Fruit fly (Drosophila melanogaster) whole organism, embryonic: ENCODE measurements around the gene CG31076.
A peak's percentile ranks its signal among the peaks of the same experiment; 100 is the strongest.

ENCODE experiments used
- Abd-B ChIP-seq: fragments of 200-800 bp; sonication (Bioruptor generic); optimal IDR thresholded peaks from 2 replicates; lab custom pipeline; 2018; ENCODE audit warnings: missing biosample characterization, mild to moderate bottlenecking, missing genetic modification characterization, moderate library complexity
- Awh ChIP-seq: fragments of 200-800 bp; sonication (Bioruptor generic); IDR thresholded peaks from 2 replicates; pipeline ENCODE4, ENCODE4 v1.3.6; 2022; ENCODE audit warnings: missing biosample characterization, missing genetic modification characterization
- Blimp-1 ChIP-seq: fragments of 200-800 bp; sonication (Bioruptor generic); optimal IDR thresholded peaks from 3 replicates; lab custom pipeline; 2018; ENCODE audit warnings: missing biosample characterization, missing genetic modification characterization, mild to moderate bottlenecking, moderate library complexity, missing genetic modification reagents
- CG10431 ChIP-seq: fragments of 200-800 bp; sonication (Bioruptor generic); optimal IDR thresholded peaks from 3 replicates; lab custom pipeline; 2018; ENCODE audit warnings: missing biosample characterization, mild to moderate bottlenecking, missing genetic modification characterization
- CG10979 ChIP-seq: fragments of 200-800 bp; sonication (Bioruptor generic); optimal IDR thresholded peaks from 2 replicates; lab custom pipeline; 2018; ENCODE audit warnings: missing biosample characterization, mild to moderate bottlenecking, missing genetic modification characterization, moderate library complexity
- CG12659 ChIP-seq: fragments of 200-800 bp; sonication (Bioruptor generic); optimal IDR thresholded peaks from 3 replicates; lab custom pipeline; 2017; ENCODE audit warnings: mild to moderate bottlenecking, missing biosample characterization, missing genetic modification reagents, missing genetic modification characterization
- CG13424 ChIP-seq: fragments of 200-800 bp; sonication (Bioruptor generic); optimal IDR thresholded peaks from 2 replicates; lab custom pipeline; 2019; ENCODE audit warnings: missing biosample characterization, mild to moderate bottlenecking, missing genetic modification characterization, moderate library complexity
- CG1647 ChIP-seq: fragments of 200-800 bp; sonication (Bioruptor generic); optimal IDR thresholded peaks from 3 replicates; lab custom pipeline; 2016; ENCODE audit warnings: missing biosample characterization, missing genetic modification characterization
- CG17612 ChIP-seq: fragments of 200-800 bp; sonication (Bioruptor generic); IDR thresholded peaks from 2 replicates; pipeline ENCODE4 v1.3.6; 2022; ENCODE audit warnings: missing biosample characterization, missing genetic modification characterization
- CG17829 ChIP-seq: fragments of 200-800 bp; optimal IDR thresholded peaks from 2 replicates; lab custom pipeline; 2019; ENCODE audit warnings: missing biosample characterization, mild to moderate bottlenecking, missing genetic modification characterization, moderate library complexity
- CG2678 ChIP-seq: fragments of 200-800 bp; sonication (Bioruptor generic); optimal IDR thresholded peaks from 3 replicates; lab custom pipeline; 2019; ENCODE audit warnings: missing biosample characterization, mild to moderate bottlenecking, missing genetic modification characterization, moderate library complexity
- CG2712 ChIP-seq: fragments of 200-800 bp; optimal IDR thresholded peaks from 3 replicates; lab custom pipeline; 2019; ENCODE audit warnings: missing biosample characterization, mild to moderate bottlenecking, missing genetic modification characterization, moderate library complexity
- CG31224 ChIP-seq: fragments of 200-800 bp; sonication (Bioruptor generic); IDR thresholded peaks from 2 replicates; pipeline ENCODE4 v1.3.6; 2022; ENCODE audit warnings: missing biosample characterization, missing genetic modification characterization
- CG4707 ChIP-seq: fragments of 200-800 bp; sonication (Bioruptor generic); optimal IDR thresholded peaks from 2 replicates; lab custom pipeline; 2018; ENCODE audit warnings: missing biosample characterization, mild to moderate bottlenecking, missing genetic modification characterization, moderate library complexity
- CG5245 ChIP-seq: fragments of 200-800 bp; sonication (Bioruptor generic); optimal IDR thresholded peaks from 3 replicates; lab custom pipeline; 2016; ENCODE audit warnings: missing biosample characterization, missing genetic modification characterization
- CG8281 ChIP-seq: fragments of 200-800 bp; sonication (Bioruptor generic); optimal IDR thresholded peaks from 2 replicates; lab custom pipeline; 2018; ENCODE audit warnings: missing biosample characterization, mild to moderate bottlenecking, missing genetic modification characterization, moderate library complexity
- CG8388 ChIP-seq: fragments of 200-800 bp; sonication (Bioruptor generic); optimal IDR thresholded peaks from 2 replicates; lab custom pipeline; 2019; ENCODE audit warnings: missing biosample characterization, mild to moderate bottlenecking, missing genetic modification characterization, moderate library complexity
- CG8944 ChIP-seq: fragments of 200-800 bp; sonication (Bioruptor generic); optimal IDR thresholded peaks from 3 replicates; lab custom pipeline; 2016; ENCODE audit warnings: missing biosample characterization, missing genetic modification characterization
- CG9932 ChIP-seq: fragments of 200-800 bp; sonication (Bioruptor generic); IDR thresholded peaks from 2 replicates; pipeline ENCODE4 v1.3.6; 2022; ENCODE audit warnings: missing biosample characterization, missing genetic modification characterization
- CoRest ChIP-seq: fragments of 200-800 bp; sonication (Bioruptor generic); optimal IDR thresholded peaks from 3 replicates; lab custom pipeline; 2018; ENCODE audit warnings: missing biosample characterization, mild to moderate bottlenecking, missing genetic modification characterization, moderate library complexity
- E2f1 ChIP-seq: fragments of 200-800 bp; sonication (Bioruptor generic); IDR thresholded peaks from 2 replicates; pipeline ENCODE4 v1.3.6; 2022; ENCODE audit warnings: missing biosample characterization, missing genetic modification characterization
- Hr51 ChIP-seq, 2 experiments: fragments of 200-800 bp; sonication (Bioruptor generic); optimal IDR thresholded peaks; 2 replicates in 1 of 2; 3 replicates in 1 of 2; lab custom pipeline; 2016 to 2018; ENCODE audit warnings: missing biosample characterization in 2 of 2, missing genetic modification characterization in 2 of 2, mild to moderate bottlenecking in 1 of 2, moderate library complexity in 1 of 2
- Nf-YB ChIP-seq: fragments of 200-800 bp; sonication (Bioruptor generic); optimal IDR thresholded peaks from 3 replicates; lab custom pipeline; 2019; ENCODE audit warnings: missing biosample characterization, mild to moderate bottlenecking, missing genetic modification characterization, moderate library complexity
- Nf-YC ChIP-seq: fragments of 200-800 bp; optimal IDR thresholded peaks from 3 replicates; lab custom pipeline; 2019; ENCODE audit warnings: missing biosample characterization, mild to moderate bottlenecking, missing genetic modification characterization, moderate library complexity
- Oli ChIP-seq: fragments of 200-800 bp; sonication (Bioruptor generic); optimal IDR thresholded peaks from 2 replicates; lab custom pipeline; 2018; ENCODE audit warnings: missing biosample characterization, mild to moderate bottlenecking, missing genetic modification characterization, moderate library complexity
- Pdp1 ChIP-seq, 2 experiments: fragments of 200-800 bp; sonication (Bioruptor generic); optimal IDR thresholded peaks; 3 replicates each; lab custom pipeline; 2016; ENCODE audit warnings: missing biosample characterization in 2 of 2, missing genetic modification characterization in 2 of 2, mild to moderate bottlenecking in 1 of 2, moderate library complexity in 1 of 2
- Rfx ChIP-seq: fragments of 200-800 bp; sonication (Bioruptor generic); IDR thresholded peaks from 2 replicates; pipeline ENCODE4 v1.3.6; 2022; ENCODE audit warnings: missing biosample characterization, missing genetic modification characterization
- Sox100B ChIP-seq: fragments of 200-800 bp; sonication (Bioruptor generic); optimal IDR thresholded peaks from 3 replicates; lab custom pipeline; 2018; ENCODE audit warnings: missing biosample characterization, mild to moderate bottlenecking, missing genetic modification characterization
- Ssrp ChIP-seq: fragments of 200-800 bp; sonication (Bioruptor generic); optimal IDR thresholded peaks from 2 replicates; lab custom pipeline; 2018; ENCODE audit warnings: missing biosample characterization, mild to moderate bottlenecking, missing genetic modification characterization, moderate library complexity
- Xbp1 ChIP-seq: fragments of 200-800 bp; sonication (Bioruptor generic); optimal IDR thresholded peaks from 3 replicates; lab custom pipeline; 2016; ENCODE audit warnings: missing biosample characterization, mild to moderate bottlenecking, missing genetic modification characterization
- az2 ChIP-seq: fragments of 200-800 bp; sonication (Bioruptor generic); optimal IDR thresholded peaks from 3 replicates; lab custom pipeline; 2016; ENCODE audit warnings: missing biosample characterization, missing genetic modification characterization
- ci ChIP-seq: fragments of 200-800 bp; sonication (Bioruptor generic); IDR thresholded peaks from 3 replicates; pipeline ENCODE4 v1.3.6; 2022; ENCODE audit warnings: missing biosample characterization, missing genetic modification characterization
- crol ChIP-seq: fragments of 200-800 bp; sonication (Bioruptor generic); IDR thresholded peaks from 2 replicates; pipeline ENCODE4 v1.3.6; 2022; ENCODE audit warnings: missing biosample characterization, missing genetic modification characterization
- dmrt11E ChIP-seq: fragments of 200-800 bp; sonication (Bioruptor generic); optimal IDR thresholded peaks from 3 replicates; lab custom pipeline; 2018; ENCODE audit warnings: missing biosample characterization, mild to moderate bottlenecking, missing genetic modification characterization, moderate library complexity
- gce ChIP-seq: fragments of 200-800 bp; sonication (Bioruptor generic); IDR thresholded peaks from 3 replicates; pipeline ENCODE4 v1.3.6; 2022; ENCODE audit warnings: missing biosample characterization, missing genetic modification characterization
- gcm ChIP-seq: fragments of 200-800 bp; sonication (Bioruptor generic); optimal IDR thresholded peaks from 2 replicates; lab custom pipeline; 2019; ENCODE audit warnings: missing biosample characterization, mild to moderate bottlenecking, missing genetic modification characterization, moderate library complexity
- gfzf ChIP-seq: fragments of 200-800 bp; sonication (Bioruptor generic); optimal IDR thresholded peaks from 2 replicates; lab custom pipeline; 2016; ENCODE audit warnings: missing biosample characterization, mild to moderate bottlenecking, missing genetic modification characterization, moderate library complexity
- grau ChIP-seq: fragments of 200-800 bp; optimal IDR thresholded peaks from 3 replicates; lab custom pipeline; 2019; ENCODE audit warnings: missing biosample characterization, mild to moderate bottlenecking, missing genetic modification characterization, moderate library complexity
- knrl ChIP-seq: fragments of 200-800 bp; sonication (Bioruptor generic); IDR thresholded peaks from 3 replicates; pipeline ENCODE4 v1.3.6; 2022; ENCODE audit warnings: missing biosample characterization, missing genetic modification characterization; ENCODE audit not compliant: partially characterized antibody
- lola ChIP-seq, 3 experiments: fragments of >200 bp in 2 of 3; fragments of 200-800 bp in 1 of 3; sonication (Bioruptor generic) in 1 of 3; optimal IDR thresholded peaks; 2 replicates each; lab custom pipeline; 2017 to 2019; ENCODE audit warnings: missing biosample characterization in 3 of 3, missing genetic modification characterization in 3 of 3, mild to moderate bottlenecking in 1 of 3, moderate library complexity in 1 of 3
- mirr ChIP-seq: fragments of 200-800 bp; sonication (Bioruptor generic); optimal IDR thresholded peaks from 3 replicates; lab custom pipeline; 2018; ENCODE audit warnings: missing biosample characterization, mild to moderate bottlenecking, missing genetic modification characterization
- nom ChIP-seq: fragments of 200-800 bp; sonication (Bioruptor generic); optimal IDR thresholded peaks from 2 replicates; lab custom pipeline; 2017; ENCODE audit warnings: missing biosample characterization, missing genetic modification characterization, mild to moderate bottlenecking, moderate library complexity, missing genetic modification reagents
- row ChIP-seq: fragments of 200-800 bp; sonication (Bioruptor generic); IDR thresholded peaks from 3 replicates; pipeline ENCODE4 v1.3.6; 2022; ENCODE audit warnings: missing biosample characterization, missing genetic modification characterization
- sug ChIP-seq: fragments of 200-800 bp; optimal IDR thresholded peaks from 2 replicates; lab custom pipeline; 2019; ENCODE audit warnings: missing biosample characterization, mild to moderate bottlenecking, missing genetic modification characterization, moderate library complexity
- trem ChIP-seq: fragments of 200-800 bp; optimal IDR thresholded peaks from 3 replicates; lab custom pipeline; 2019; ENCODE audit warnings: missing biosample characterization, mild to moderate bottlenecking, missing genetic modification characterization, moderate library complexity
- unpg ChIP-seq: fragments of 200-800 bp; sonication (Bioruptor generic); optimal IDR thresholded peaks from 3 replicates; lab custom pipeline; 2018; ENCODE audit warnings: missing biosample characterization, mild to moderate bottlenecking, missing genetic modification characterization, moderate library complexity
- wek ChIP-seq: fragments of 200-800 bp; sonication (Bioruptor generic); optimal IDR thresholded peaks from 3 replicates; lab custom pipeline; 2018; ENCODE audit warnings: missing biosample characterization, mild to moderate bottlenecking, missing genetic modification characterization, moderate library complexity

The CG31076 gene

dm6 chr3R:26968823-26969638 is 20.6 kb downstream of the CG31076 start (continued):
- TF ChIP-seq row (GFP tag; lab: Robert Waterston, UW) (peak; percentile 55), nom (GFP tag; lab: Kevin White, UChicago) (no peak), Nf-YC (peak; percentile 17), gcm (GFP tag; lab: Kevin White, UChicago) (peak; percentile 21), sug (tag; lab: Kevin White, UChicago) (peak; percentile 91), crol (GFP tag; lab: Robert Waterston, UW) (peak; percentile 87), E2f1 (0 out of 2 replicates have a peak, but pooled peaks have one; percentile 31), unpg (GFP tag; lab: Kevin White, UChicago) (peak; percentile 44), Sox100B (peak; percentile 10), CG8388 (peak; percentile 20), CoRest (tag; lab: Kevin White, UChicago) (peak; percentile 51), Pdp1 (GFP tag; optimal IDR thresholded peaks at IDR 0.05; lab: Kevin White, UChicago) (peak in 1 of 2 experiments; percentile 86), CG5245 (GFP tag; lab: Kevin White, UChicago) (no peak), Nf-YB (GFP tag; lab: Kevin White, UChicago) (peak; percentile 43), lola (GFP tag; optimal IDR thresholded peaks at IDR 0.05; lab: Kevin White, UChicago) (peak in 1 of 3 experiments; percentile 47), Awh (0 out of 2 replicates have a peak, but pooled peaks have one; percentile 18), CG1647 (GFP tag; lab: Kevin White, UChicago) (no peak), trem (tag; lab: Kevin White, UChicago) (peak; percentile 2), CG8944 (no peak), ci (GFP tag; lab: Robert Waterston, UW) (peak; percentile 67; the same call in 2 of the 3 replicates), CG17829 (tag; lab: Kevin White, UChicago) (peak; percentile 11), dmrt11E (tag; lab: Kevin White, UChicago) (peak; percentile 32), Xbp1 (GFP tag; lab: Kevin White, UChicago) (peak; percentile 16), CG2712 (peak; percentile 34), CG9932 (GFP tag; lab: Robert Waterston, UW) (0 out of 2 replicates have a peak, but pooled peaks have one; percentile 16), Ssrp (tag; lab: Kevin White, UChicago) (peak; percentile 48), Abd-B (GFP tag; lab: Kevin White, UChicago) (no peak), CG31224 (GFP tag; lab: Robert Waterston, UW) (peak; percentile 76), CG10431 (GFP tag; lab: Kevin White, UChicago) (peak; percentile 10), Rfx (GFP tag; lab: Robert Waterston, UW) (peak; percentile 7; the same call in 1 of the 2 replicates), CG8281 (tag; lab: Kevin White, UChicago) (peak; percentile 20), CG17612 (no peak), Hr51 (GFP tag; optimal IDR thresholded peaks at IDR 0.05; lab: Kevin White, UChicago) (peak in 1 of 2 experiments; percentile 61), Oli (tag; lab: Kevin White, UChicago) (peak; percentile 37), CG10979 (peak; percentile 13), gfzf (no peak), az2 (GFP tag; lab: Kevin White, UChicago) (peak; percentile 17), CG12659 (GFP tag; lab: Kevin White, UChicago) (peak; percentile 7), mirr (GFP tag; lab: Kevin White, UChicago) (peak; percentile 86), gce (GFP tag; lab: Robert Waterston, UW) (no peak), CG4707 (no peak), grau (tag; lab: Kevin White, UChicago) (peak; percentile 43), CG13424 (tag; lab: Kevin White, UChicago) (peak; percentile 50), Blimp-1 (GFP tag; lab: Kevin White, UChicago) (peak; percentile 45), CG2678 (tag; lab: Kevin White, UChicago) (peak; percentile 39), knrl (no peak), wek (GFP tag; lab: Kevin White, UChicago) (peak; percentile 33)
